Worm (Caenorhabditis elegans): Measurements from ENCODE around the gene C09G9.5.

The C09G9.5 gene

ce11 chrIV:8866092-8866491 is 20.2 kb upstream of the C09G9.5 start:
- TF ChIP-seq sem-2 (GFP tag; optimal IDR thresholded peaks at IDR 0.05) (no peak), unc-62 (GFP tag; optimal IDR thresholded peaks at IDR 0.05) (peak; percentile 69), unc-120 (tag; optimal IDR thresholded peaks at IDR 0.05; ENCODE audit: poor library complexity, severe bottlenecking) (peak; percentile 81)

- TF ChIP-seq nhr-12 (tag; optimal IDR thresholded peaks at IDR 0.05) (no peak), unc-120 (tag; optimal IDR thresholded peaks at IDR 0.05; ENCODE audit: poor library complexity, severe bottlenecking) (no peak), elt-1 (tag; optimal IDR thresholded peaks at IDR 0.05; ENCODE audit: borderline replicate concordance, insufficient read depth) (no peak), drap-1 (GFP tag; optimal IDR thresholded peaks at IDR 0.05) (no peak), snpc-4 (tag; optimal IDR thresholded peaks at IDR 0.05) (no peak), cnd-1 (tag; optimal IDR thresholded peaks at IDR 0.05) (no peak), lsy-2 (tag; optimal IDR thresholded peaks at IDR 0.05) (no peak), ces-1 (GFP tag; optimal IDR thresholded peaks at IDR 0.05) (no peak), ceh-43 (GFP tag; optimal IDR thresholded peaks at IDR 0.05) (no peak), nhr-76 (tag; optimal IDR thresholded peaks at IDR 0.05) (no peak), pha-4 (tag; optimal IDR thresholded peaks at IDR 0.05) (no peak), unc-62 (GFP tag; optimal IDR thresholded peaks at IDR 0.05) (no peak), ceh-39 (tag; optimal IDR thresholded peaks at IDR 0.05) (no peak)
Measured at ce11 chrIV:8867562-8867961, 18.8 kb upstream of the C09G9.5 start.

ce11 chrIV:8869624-8870023 is 16.7 kb upstream of the C09G9.5 start, which contains the start of gene npp-23:
Gene npp-23, minus strand, starts transcription at chrIV:8869679.
- TF ChIP-seq unc-120 (tag; optimal IDR thresholded peaks at IDR 0.05; ENCODE audit: poor library complexity, severe bottlenecking), result no peak
- TF ChIP-seq lsy-2 (tag; optimal IDR thresholded peaks at IDR 0.05), result peak; percentile 7
- no peak for TF ChIP-seq elt-1 (tag; optimal IDR thresholded peaks at IDR 0.05; ENCODE audit: borderline replicate concordance, insufficient read depth)
- peak; percentile 5 for TF ChIP-seq mep-1 (tag; optimal IDR thresholded peaks at IDR 0.05)
- TF ChIP-seq ztf-11 (tag; optimal IDR thresholded peaks at IDR 0.05), result no peak
- no peak for TF ChIP-seq sem-2 (GFP tag; optimal IDR thresholded peaks at IDR 0.05)
- no peak for TF ChIP-seq nhr-237 (tag; optimal IDR thresholded peaks at IDR 0.05)
- TF ChIP-seq unc-62 (GFP tag; optimal IDR thresholded peaks at IDR 0.05), result no peak
- TF ChIP-seq mab-5 (tag; optimal IDR thresholded peaks at IDR 0.05), result no peak
- no peak for TF ChIP-seq nhr-28 (tag; optimal IDR thresholded peaks at IDR 0.05)
- TF ChIP-seq hlh-1 (tag; optimal IDR thresholded peaks at IDR 0.05), result peak; percentile 5
- no peak for TF ChIP-seq cnd-1 (tag; optimal IDR thresholded peaks at IDR 0.05)
- TF ChIP-seq zip-8 (tag; optimal IDR thresholded peaks at IDR 0.05), result no peak
- TF ChIP-seq tbx-8 (GFP tag; optimal IDR thresholded peaks at IDR 0.05), result no peak

ce11 chrIV:8872958-8873357 is 13.4 kb upstream of the C09G9.5 start, which contains the start of gene C09G9.3:
Gene C09G9.3, minus strand, starts transcription at chrIV:8873058.
- TF ChIP-seq mab-5 (tag; optimal IDR thresholded peaks at IDR 0.05) (no peak), snpc-4 (tag; optimal IDR thresholded peaks at IDR 0.05) (no peak), tbx-8 (GFP tag; optimal IDR thresholded peaks at IDR 0.05) (no peak), nhr-76 (tag; optimal IDR thresholded peaks at IDR 0.05) (no peak), ceh-43 (GFP tag; optimal IDR thresholded peaks at IDR 0.05) (no peak), elt-3 (tag; optimal IDR thresholded peaks at IDR 0.05) (no peak), nhr-12 (tag; optimal IDR thresholded peaks at IDR 0.05) (no peak), zip-8 (tag; optimal IDR thresholded peaks at IDR 0.05) (no peak), unc-39 (tag; optimal IDR thresholded peaks at IDR 0.05) (no peak), elt-1 (tag; optimal IDR thresholded peaks at IDR 0.05; ENCODE audit: borderline replicate concordance, insufficient read depth) (no peak), flh-1 (GFP tag; optimal IDR thresholded peaks at IDR 0.05) (no peak), mep-1 (tag; optimal IDR thresholded peaks at IDR 0.05) (no peak), M03D4.4 (tag; optimal IDR thresholded peaks at IDR 0.05) (no peak), drap-1 (GFP tag; optimal IDR thresholded peaks at IDR 0.05) (no peak)

- TF ChIP-seq nhr-12 (tag; optimal IDR thresholded peaks at IDR 0.05) (no peak), snpc-4 (tag; optimal IDR thresholded peaks at IDR 0.05) (no peak), bed-3 (GFP tag; optimal IDR thresholded peaks at IDR 0.05) (no peak), nhr-237 (tag; optimal IDR thresholded peaks at IDR 0.05) (no peak), ceh-43 (GFP tag; optimal IDR thresholded peaks at IDR 0.05) (no peak), flh-1 (GFP tag; optimal IDR thresholded peaks at IDR 0.05) (no peak), mep-1 (tag; optimal IDR thresholded peaks at IDR 0.05) (no peak), pha-4 (tag; optimal IDR thresholded peaks at IDR 0.05) (no peak), nhr-28 (tag; optimal IDR thresholded peaks at IDR 0.05) (no peak), unc-120 (tag; optimal IDR thresholded peaks at IDR 0.05; ENCODE audit: poor library complexity, severe bottlenecking) (no peak), nhr-76 (tag; optimal IDR thresholded peaks at IDR 0.05) (no peak)
Measured at ce11 chrIV:8873847-8874246, 12.5 kb upstream of the C09G9.5 start, which contains the start of gene hdl-2. Gene hdl-2, plus strand, starts transcription at chrIV:8874147.

DNA sequence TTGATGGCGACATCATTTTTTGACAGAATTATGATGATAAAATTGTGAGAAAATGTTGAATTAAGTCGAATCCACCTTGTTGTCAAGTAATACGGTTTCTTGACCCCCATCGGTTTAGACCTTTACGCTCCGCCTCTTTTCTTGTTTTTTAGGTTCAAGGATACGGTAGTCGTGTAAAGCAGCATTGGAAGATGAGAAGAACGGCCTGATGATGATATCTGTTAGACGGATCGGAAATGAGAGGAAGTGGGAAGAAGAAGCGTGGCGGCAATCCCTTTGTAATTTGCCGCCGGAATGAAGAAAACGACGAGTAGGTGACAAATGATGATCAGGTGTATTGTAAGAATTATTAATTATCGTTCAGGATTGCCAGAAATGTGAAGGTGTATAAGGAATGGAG is 6.5 kb upstream of the C09G9.5 start, which contains the start of gene npax-4:
Gene npax-4, minus strand, starts transcription at position 101 of the 400 bp plus-strand sequence.
- no peak for TF ChIP-seq ham-2 (GFP tag; optimal IDR thresholded peaks at IDR 0.05)
- TF ChIP-seq nhr-28 (tag; optimal IDR thresholded peaks at IDR 0.05), result no peak
- no peak for TF ChIP-seq nhr-2 (tag; optimal IDR thresholded peaks at IDR 0.05)
- no peak for TF ChIP-seq lsy-2 (tag; optimal IDR thresholded peaks at IDR 0.05)
- TF ChIP-seq lin-32 (GFP tag; optimal IDR thresholded peaks at IDR 0.05), result no peak
- no peak for TF ChIP-seq elt-3 (tag; optimal IDR thresholded peaks at IDR 0.05)
- TF ChIP-seq ceh-83 (GFP tag; optimal IDR thresholded peaks at IDR 0.05), result no peak
- TF ChIP-seq nhr-12 (tag; optimal IDR thresholded peaks at IDR 0.05), result no peak
- TF ChIP-seq lin-13 (tag; optimal IDR thresholded peaks at IDR 0.05), result no peak
- no peak for TF ChIP-seq ztf-11 (tag; optimal IDR thresholded peaks at IDR 0.05)
